Fruit fly (Drosophila melanogaster): ENCODE results near the gene CG17029.

DNA sequence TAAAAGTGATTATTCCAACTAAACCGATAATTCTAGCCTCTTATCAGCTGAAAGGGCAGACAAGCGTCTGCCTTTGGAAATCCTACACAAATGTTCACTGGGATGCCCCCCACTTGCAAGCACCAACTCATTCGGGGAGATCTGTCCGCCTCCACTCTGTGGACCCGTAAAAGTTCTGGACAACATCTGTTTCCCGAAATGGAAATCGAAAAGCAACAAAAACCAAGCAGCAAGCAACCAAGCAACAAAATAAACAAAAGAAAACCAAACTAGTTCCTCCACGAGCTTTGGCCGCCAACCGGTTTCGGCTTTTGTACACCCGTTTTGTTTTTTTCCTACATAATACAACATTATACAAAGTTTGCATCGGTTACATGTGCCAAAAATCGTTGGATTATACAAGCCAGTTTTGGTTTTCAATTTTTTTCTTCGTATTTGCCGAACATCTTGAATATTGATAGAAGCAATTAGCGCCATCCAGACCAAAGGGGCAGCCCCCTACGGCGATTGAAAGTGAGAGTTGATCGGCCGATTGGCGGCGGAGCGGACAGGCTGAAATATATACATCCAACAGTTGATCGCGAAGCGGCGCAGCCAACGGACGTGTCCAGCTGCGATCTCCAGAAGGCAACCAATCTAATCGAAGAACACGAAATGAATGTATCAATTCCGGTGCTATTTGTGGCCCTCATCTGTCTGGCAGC is 17.9 kb upstream of the CG17029 start, which contains the start of gene CG17032:
- TF ChIP-seq psq (optimal IDR thresholded peaks at IDR 0.05): no peak
- TF ChIP-seq EcR (GFP tag; optimal IDR thresholded peaks at IDR 0.05): no peak
- TF ChIP-seq Dll (optimal IDR thresholded peaks at IDR 0.05): no peak
- TF ChIP-seq CG8478 (optimal IDR thresholded peaks at IDR 0.05): no peak
- no peak for TF ChIP-seq pan (optimal IDR thresholded peaks at IDR 0.05)

Data from whole organism.